Worm (Caenorhabditis elegans) whole organism, L2 larva: ENCODE data around the gene R05G9R.1.

Experiments used
- Y55F3AM.14 ChIP-seq: fragments of 200-800 bp; sonication (Bioruptor generic); optimal IDR thresholded peaks from 2 replicates; lab custom pipeline; 2018; ENCODE audit warnings: mild to moderate bottlenecking, missing genetic modification characterization, missing compliant biosample characterization
- ZK546.5 ChIP-seq: sonication (generic microtip); optimal IDR thresholded peaks from 2 replicates; lab custom pipeline; 2017; ENCODE audit warnings: missing biosample characterization, missing genetic modification characterization
- blmp-1 ChIP-seq: sonication (generic microtip); optimal IDR thresholded peaks from 2 replicates; lab custom pipeline; 2017; ENCODE audit warnings: missing genetic modification characterization, mild to moderate bottlenecking, missing compliant biosample characterization, antibody characterized with exemption, moderate library complexity; ENCODE audit not compliant: insufficient read depth
- crh-2 ChIP-seq: sonication (generic microtip); optimal IDR thresholded peaks from 2 replicates; lab custom pipeline; 2017; ENCODE audit warnings: missing biosample characterization, missing genetic modification characterization
- egl-27 ChIP-seq: sonication (generic microtip); optimal IDR thresholded peaks from 3 replicates; lab custom pipeline; 2017; ENCODE audit warnings: missing biosample characterization, missing genetic modification reagents, missing genetic modification characterization
- elt-1 ChIP-seq: fragments of 150-350 bp; optimal IDR thresholded peaks from 2 replicates; lab custom pipeline; 2014; ENCODE audit warnings: missing biosample characterization, missing genetic modification characterization
- elt-3 ChIP-seq: sonication (generic microtip); optimal IDR thresholded peaks from 2 replicates; lab custom pipeline; 2017; ENCODE audit warnings: missing biosample characterization, missing genetic modification characterization
- fos-1 ChIP-seq: fragments of 150-350 bp; optimal IDR thresholded peaks from 2 replicates; lab custom pipeline; 2014; ENCODE audit warnings: missing biosample characterization, missing genetic modification characterization
- lin-13 ChIP-seq: fragments of 150-350 bp; optimal IDR thresholded peaks from 2 replicates; lab custom pipeline; 2014; ENCODE audit warnings: missing biosample characterization, missing genetic modification reagents, missing genetic modification characterization
- nhr-237 ChIP-seq: fragments of 150-350 bp; optimal IDR thresholded peaks from 2 replicates; lab custom pipeline; 2014; ENCODE audit warnings: missing biosample characterization, missing genetic modification characterization
- snpc-4 ChIP-seq: fragments of 150-350 bp; optimal IDR thresholded peaks from 2 replicates; lab custom pipeline; 2014; ENCODE audit warnings: missing biosample characterization, missing genetic modification characterization
- unc-62 ChIP-seq: fragments of 150-350 bp; optimal IDR thresholded peaks from 2 replicates; lab custom pipeline; 2014; ENCODE audit warnings: missing biosample characterization, missing genetic modification reagents, missing genetic modification characterization

DNA sequence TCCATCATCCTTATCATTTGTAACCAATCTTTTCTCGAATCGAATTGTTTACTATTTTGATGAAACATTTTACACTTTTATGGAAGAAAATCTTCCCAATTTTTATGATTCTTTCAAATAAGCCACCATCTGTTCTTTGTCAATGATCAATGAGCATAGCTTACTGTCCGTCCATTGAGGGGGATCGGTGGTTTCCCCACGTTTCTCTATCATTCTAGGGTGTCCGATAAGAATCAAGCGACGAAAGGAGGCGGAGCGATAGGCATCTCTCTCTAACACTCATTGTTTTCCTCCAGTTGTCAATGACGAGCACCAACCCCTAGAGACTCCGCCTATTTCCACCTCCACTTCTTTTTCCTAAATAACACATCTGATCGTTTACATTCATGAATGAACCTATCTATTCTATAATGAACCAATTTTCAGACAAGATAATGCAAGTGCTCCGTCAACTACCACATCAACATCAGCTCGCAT lies 10.7 kb upstream of the R05G9R.1 start, which contains the start of gene C56E6.2:
- TF ChIP-seq lin-13 (GFP tag; lab: Kevin White, UChicago) (no peak), fos-1 (tag; lab: Kevin White, UChicago) (peak; percentile 16), nhr-237 (tag; lab: Kevin White, UChicago) (no peak), elt-3 (tag; lab: Kevin White, UChicago) (no peak), ZK546.5 (tag; lab: Kevin White, UChicago) (no peak), egl-27 (tag; lab: Kevin White, UChicago) (no peak), unc-62 (GFP tag; lab: Kevin White, UChicago) (no peak), blmp-1 (tag; lab: Kevin White, UChicago) (no peak), snpc-4 (tag; lab: Kevin White, UChicago) (no peak), crh-2 (tag; lab: Kevin White, UChicago) (no peak), Y55F3AM.14 (GFP tag; lab: Kevin White, UChicago) (no peak), elt-1 (tag; lab: Kevin White, UChicago) (no peak)
